Worm (Caenorhabditis elegans): Measurements from ENCODE around the gene F46H5.7.

DNA sequence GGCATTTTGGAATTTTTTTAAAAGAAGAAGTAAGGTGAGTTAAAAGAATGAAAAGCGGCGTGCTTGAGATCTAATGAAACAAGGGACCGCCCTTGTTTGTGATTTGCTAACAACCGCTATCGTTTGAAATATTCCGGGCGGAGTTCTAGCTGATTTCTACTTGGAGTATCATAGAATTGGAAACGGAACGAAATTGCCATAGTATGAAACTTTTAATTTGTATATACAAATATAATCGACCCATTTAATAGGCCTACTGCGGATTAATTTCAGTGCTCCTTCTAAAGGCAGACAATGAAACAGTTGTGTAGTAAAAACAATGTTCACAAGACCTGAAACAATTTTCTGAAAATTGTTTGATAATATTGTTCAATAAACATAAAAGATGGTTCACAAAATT, 50.9 kb downstream of the F46H5.7 start, which contains the start of gene C55B6.7:
- TF ChIP-seq snpc-4 (GFP tag; optimal IDR thresholded peaks at IDR 0.05) (no peak), snpc-4 (tag; optimal IDR thresholded peaks at IDR 0.05) (no peak), lin-26 (GFP tag; IDR thresholded peaks at IDR 0.05) (no peak), madf-10 (tag; optimal IDR thresholded peaks at IDR 0.05) (no peak), ztf-26 (tag; optimal IDR thresholded peaks at IDR 0.05) (no peak), dpl-1 (GFP tag; optimal IDR thresholded peaks at IDR 0.05) (no peak), F22D6.2 (tag; optimal IDR thresholded peaks at IDR 0.05) (no peak), ceh-40 (GFP tag; IDR thresholded peaks at IDR 0.05) (no peak)
